Fruit fly (Drosophila melanogaster) whole organism, adult: ENCODE results near the gene Or23a.

Experiments used
- CG1620 ChIP-seq: fragments of 200-800 bp; sonication (Bioruptor generic); optimal IDR thresholded peaks from 2 replicates; lab custom pipeline; 2016; ENCODE audit warnings: missing biosample characterization, missing genetic modification characterization
- CG5204 ChIP-seq: fragments of 200-800 bp; sonication (Bioruptor generic); optimal IDR thresholded peaks from 2 replicates; lab custom pipeline; 2016; ENCODE audit warnings: missing biosample characterization, missing genetic modification characterization
- CG7101 ChIP-seq: fragments of 200-800 bp; sonication (Bioruptor generic); optimal IDR thresholded peaks from 2 replicates; lab custom pipeline; 2018; ENCODE audit warnings: missing biosample characterization, mild to moderate bottlenecking, missing genetic modification characterization, moderate library complexity
- Clk ChIP-seq: fragments of 200-800 bp; sonication (Bioruptor generic); optimal IDR thresholded peaks from 2 replicates; lab custom pipeline; 2017; ENCODE audit warnings: missing biosample characterization, missing genetic modification characterization
- Hr96 ChIP-seq: fragments of 200-800 bp; sonication (Bioruptor generic); optimal IDR thresholded peaks from 2 replicates; lab custom pipeline; 2016; ENCODE audit warnings: missing biosample characterization, missing genetic modification characterization
- bab1 ChIP-seq: fragments of 200-800 bp; sonication (Bioruptor generic); optimal IDR thresholded peaks from 3 replicates; lab custom pipeline; 2019; ENCODE audit warnings: missing biosample characterization, mild to moderate bottlenecking, missing genetic modification characterization, moderate library complexity
- cnc ChIP-seq, 2 experiments: fragments of >200 bp; optimal IDR thresholded peaks; 2 replicates each; lab custom pipeline; 2017
- ovo ChIP-seq: fragments of 200-800 bp; sonication (Bioruptor generic); optimal IDR thresholded peaks from 2 replicates; lab custom pipeline; 2016; ENCODE audit warnings: missing biosample characterization, missing genetic modification characterization
- pad ChIP-seq: fragments of 200-800 bp; sonication (Bioruptor generic); optimal IDR thresholded peaks from 3 replicates; lab custom pipeline; 2017; ENCODE audit warnings: missing biosample characterization, missing genetic modification characterization, mild to moderate bottlenecking, moderate library complexity, missing genetic modification reagents
- tj ChIP-seq: fragments of 200-800 bp; sonication (Bioruptor generic); optimal IDR thresholded peaks from 3 replicates; lab custom pipeline; 2017; ENCODE audit warnings: missing biosample characterization, mild to moderate bottlenecking, missing genetic modification characterization, moderate library complexity

DNA sequence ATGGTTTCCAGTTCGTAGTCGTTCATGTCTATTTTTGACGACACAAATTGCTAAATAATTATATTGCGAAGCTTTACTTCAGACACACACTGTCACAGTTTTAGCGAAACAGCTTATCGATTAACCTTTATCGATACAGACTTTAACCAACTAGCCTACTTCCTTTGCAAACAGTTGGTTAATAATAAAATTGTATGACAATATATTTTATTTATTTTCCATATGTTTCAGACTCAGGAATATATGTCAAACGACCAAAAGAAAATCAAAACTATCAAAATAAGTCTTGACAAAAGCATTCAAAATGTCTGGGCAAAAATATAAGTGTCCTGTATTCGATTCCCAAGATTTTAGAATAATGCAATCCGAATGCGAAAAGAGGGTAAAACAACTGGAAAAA, 6.2 kb upstream of the Or23a start, which contains the start of the genes CG9962 and CG43851:
- TF ChIP-seq Clk (GFP tag; lab: Kevin White, UChicago) (no peak), CG7101 (tag; lab: Kevin White, UChicago) (no peak), Hr96 (GFP tag; lab: Kevin White, UChicago) (no peak), ovo (GFP tag; lab: Kevin White, UChicago) (no peak), CG5204 (GFP tag; lab: Kevin White, UChicago) (no peak), cnc (optimal IDR thresholded peaks at IDR 0.05; lab: Kevin White, UChicago) (no peak), CG1620 (GFP tag; lab: Kevin White, UChicago) (no peak), bab1 (GFP tag; lab: Kevin White, UChicago) (no peak), pad (GFP tag; lab: Kevin White, UChicago) (no peak), tj (GFP tag; lab: Kevin White, UChicago) (no peak)
